Worm (Caenorhabditis elegans): ENCODE results near the gene rps-12.

Gene rps-12

ce11 chrIII:5719105-5719831 lies 40.2 kb downstream of the rps-12 start:
- TF ChIP-seq him-1 (tag; optimal IDR thresholded peaks at IDR 0.05) (no peak), W03F9.2 (tag; optimal IDR thresholded peaks at IDR 0.05) (no peak), dao-5 (tag; optimal IDR thresholded peaks at IDR 0.05) (no peak)

ce11 chrIII:5719832-5720194 lies 40.7 kb downstream of the rps-12 start:
- no peak for TF ChIP-seq W03F9.2 (tag; optimal IDR thresholded peaks at IDR 0.05)
- TF ChIP-seq him-1 (tag; optimal IDR thresholded peaks at IDR 0.05) = no peak
- no peak for TF ChIP-seq dao-5 (tag; optimal IDR thresholded peaks at IDR 0.05)

DNA sequence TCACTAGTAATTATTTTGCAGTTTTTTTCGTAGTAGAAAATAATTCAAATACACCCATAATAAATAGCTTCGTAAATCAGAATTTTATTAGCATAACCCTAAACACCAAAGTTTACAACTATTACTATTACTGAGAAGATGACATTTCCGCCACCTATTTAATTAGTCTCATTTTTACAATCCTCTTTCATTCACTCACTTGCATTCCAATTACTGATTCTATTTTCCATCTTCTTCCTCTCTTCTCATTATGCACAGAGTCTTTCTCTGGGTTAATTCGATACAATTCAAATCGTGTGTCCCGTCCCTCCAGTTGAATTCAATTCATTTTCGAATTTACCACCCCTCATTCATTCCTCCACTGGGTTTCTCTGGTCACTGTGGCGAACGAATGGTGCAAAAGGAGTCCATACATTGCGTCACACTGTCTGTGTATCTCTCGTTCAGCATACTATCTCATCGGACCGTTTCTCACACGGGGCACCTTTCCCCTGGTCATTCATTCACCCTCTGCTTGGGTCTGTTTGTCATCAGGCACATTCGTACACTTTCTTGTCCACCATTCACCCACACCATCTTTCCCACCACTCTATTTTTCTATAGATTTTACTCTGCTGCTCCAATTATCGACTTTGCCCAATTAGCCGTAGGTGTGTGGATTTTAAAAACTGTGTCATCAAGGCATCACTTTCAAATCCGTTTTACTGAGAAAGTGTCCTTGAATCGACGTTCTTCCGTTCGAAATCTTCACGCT lies 41.3 kb downstream of the rps-12 start:
- no peak for TF ChIP-seq him-1 (tag; optimal IDR thresholded peaks at IDR 0.05)
- TF ChIP-seq dao-5 (tag; optimal IDR thresholded peaks at IDR 0.05) = no peak
- no peak for TF ChIP-seq W03F9.2 (tag; optimal IDR thresholded peaks at IDR 0.05)

- TF ChIP-seq W03F9.2 (tag; optimal IDR thresholded peaks at IDR 0.05) (no peak), dao-5 (tag; optimal IDR thresholded peaks at IDR 0.05) (no peak), him-1 (tag; optimal IDR thresholded peaks at IDR 0.05) (no peak)
These were observed 42.4 kb downstream of the rps-12 start for ce11 chrIII:5721488-5721887.

ce11 chrIII:5721888-5722287 lies 42.8 kb downstream of the rps-12 start:
- TF ChIP-seq dao-5 (tag; optimal IDR thresholded peaks at IDR 0.05) (no peak), W03F9.2 (tag; optimal IDR thresholded peaks at IDR 0.05) (peak; percentile 76)

ce11 chrIII:5722550-5722949 lies 43.5 kb downstream of the rps-12 start, which contains the start of gene wrm-1:
Gene wrm-1, plus strand, starts transcription at chrIII:5722850.
- no peak for TF ChIP-seq dao-5 (tag; optimal IDR thresholded peaks at IDR 0.05)
- no peak for TF ChIP-seq him-1 (tag; optimal IDR thresholded peaks at IDR 0.05)
- TF ChIP-seq W03F9.2 (tag; optimal IDR thresholded peaks at IDR 0.05) = no peak

ce11 chrIII:5727827-5728226 lies 48.7 kb downstream of the rps-12 start, which contains the start of gene egg-1:
Gene egg-1, plus strand, starts transcription at chrIII:5728180.
- peak; percentile 39 for TF ChIP-seq W03F9.2 (tag; optimal IDR thresholded peaks at IDR 0.05)
- TF ChIP-seq dao-5 (tag; optimal IDR thresholded peaks at IDR 0.05) = no peak
- TF ChIP-seq him-1 (tag; optimal IDR thresholded peaks at IDR 0.05) = no peak

DNA sequence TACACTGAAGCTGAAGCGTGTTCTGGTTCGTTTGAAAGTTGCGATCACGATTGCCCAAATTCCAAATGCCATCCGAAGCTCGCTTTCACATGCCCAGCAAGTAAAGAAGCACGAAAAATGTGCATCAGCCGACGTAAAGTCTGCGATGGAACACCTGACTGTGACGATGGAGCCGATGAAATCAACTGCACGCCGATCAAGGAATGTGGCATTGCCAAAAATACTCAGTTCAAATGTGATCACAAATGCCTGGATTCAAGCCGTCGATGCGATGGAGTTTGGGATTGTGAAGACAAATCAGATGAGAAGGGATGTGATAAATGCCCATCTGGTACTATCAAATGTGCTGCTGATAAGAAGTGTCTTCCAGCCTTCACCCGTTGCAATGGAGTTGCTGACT lies 50.3 kb downstream of the rps-12 start:
- TF ChIP-seq him-1 (tag; optimal IDR thresholded peaks at IDR 0.05) (no peak), dao-5 (tag; optimal IDR thresholded peaks at IDR 0.05) (no peak)
